Fruit fly (Drosophila melanogaster) whole organism, embryonic: ENCODE results near the gene CG13609.

Experiments used
- Adf1 ChIP-seq: fragments of 200-800 bp; sonication (Bioruptor generic); IDR thresholded peaks from 2 replicates; pipeline ENCODE4 v1.3.6; 2022; ENCODE audit warnings: missing biosample characterization, missing genetic modification characterization
- Atf-2 ChIP-seq: fragments of 200-800 bp; sonication (Bioruptor generic); optimal IDR thresholded peaks from 2 replicates; lab custom pipeline; 2016; ENCODE audit warnings: missing biosample characterization, missing genetic modification characterization
- Awh ChIP-seq: fragments of 200-800 bp; sonication (Bioruptor generic); IDR thresholded peaks from 2 replicates; pipeline ENCODE4, ENCODE4 v1.3.6; 2022; ENCODE audit warnings: missing biosample characterization, missing genetic modification characterization
- CG11085 ChIP-seq: fragments of 200-800 bp; sonication (Bioruptor generic); IDR thresholded peaks from 2 replicates; pipeline ENCODE4 v1.3.6; 2022; ENCODE audit warnings: missing biosample characterization, missing genetic modification characterization
- CG12071 ChIP-seq: fragments of 200-800 bp; sonication (Bioruptor generic); optimal IDR thresholded peaks from 3 replicates; lab custom pipeline; 2018; ENCODE audit warnings: missing biosample characterization, mild to moderate bottlenecking, missing genetic modification characterization
- CG12299 ChIP-seq: fragments of 200-800 bp; sonication (Bioruptor generic); optimal IDR thresholded peaks from 2 replicates; lab custom pipeline; 2018; ENCODE audit warnings: missing biosample characterization, mild to moderate bottlenecking, missing genetic modification characterization
- CG12391 ChIP-seq: fragments of 200-800 bp; sonication (Bioruptor generic); optimal IDR thresholded peaks from 3 replicates; lab custom pipeline; 2018; ENCODE audit warnings: missing biosample characterization, mild to moderate bottlenecking, missing genetic modification characterization, moderate library complexity
- CG14860 ChIP-seq: fragments of 200-800 bp; sonication (Bioruptor generic); IDR thresholded peaks from 3 replicates; pipeline ENCODE4 v1.3.6; 2022; ENCODE audit warnings: missing biosample characterization, missing genetic modification characterization; ENCODE audit not compliant: partially characterized antibody
- CG15073 ChIP-seq: fragments of 200-800 bp; sonication (Bioruptor generic); optimal IDR thresholded peaks from 2 replicates; lab custom pipeline; 2016; ENCODE audit warnings: missing biosample characterization, missing genetic modification characterization
- CG15514 ChIP-seq: fragments of 200-800 bp; sonication (Bioruptor generic); optimal IDR thresholded peaks from 3 replicates; lab custom pipeline; 2017; ENCODE audit warnings: missing biosample characterization, missing genetic modification characterization, mild to moderate bottlenecking, moderate library complexity, missing genetic modification reagents
- CG1647 ChIP-seq: fragments of 200-800 bp; sonication (Bioruptor generic); optimal IDR thresholded peaks from 3 replicates; lab custom pipeline; 2016; ENCODE audit warnings: missing biosample characterization, missing genetic modification characterization
- CG17328 ChIP-seq: fragments of 200-800 bp; sonication (Bioruptor generic); IDR thresholded peaks from 2 replicates; pipeline ENCODE4 v1.3.6; 2022; ENCODE audit warnings: missing biosample characterization, missing genetic modification characterization
- CG1792 ChIP-seq: fragments of 200-800 bp; sonication (Bioruptor generic); optimal IDR thresholded peaks from 2 replicates; lab custom pipeline; 2016; ENCODE audit warnings: missing biosample characterization, missing genetic modification characterization
- CG6765 ChIP-seq: fragments of 200-800 bp; sonication (Bioruptor generic); optimal IDR thresholded peaks from 3 replicates; lab custom pipeline; 2017; ENCODE audit warnings: missing biosample characterization, mild to moderate bottlenecking, missing genetic modification characterization
- CG8478 ChIP-seq: fragments of >200 bp; optimal IDR thresholded peaks from 2 replicates; lab custom pipeline; 2018
- CG9797 ChIP-seq: fragments of 200-800 bp; sonication (Bioruptor generic); optimal IDR thresholded peaks from 3 replicates; lab custom pipeline; 2018; ENCODE audit warnings: missing biosample characterization, mild to moderate bottlenecking, missing genetic modification characterization
- CG9817 ChIP-seq: fragments of 200-800 bp; sonication (Bioruptor generic); optimal IDR thresholded peaks from 2 replicates; lab custom pipeline; 2018; ENCODE audit warnings: missing biosample characterization, mild to moderate bottlenecking, missing genetic modification characterization, moderate library complexity
- Doc3 ChIP-seq: fragments of 200-800 bp; sonication (Bioruptor generic); IDR thresholded peaks from 3 replicates; pipeline ENCODE4 v1.3.6; 2022; ENCODE audit warnings: missing biosample characterization, missing genetic modification characterization; ENCODE audit not compliant: partially characterized antibody
- Eip74EF ChIP-seq, 2 experiments: fragments of 200-800 bp in 1 of 2; fragments of >200 bp in 1 of 2; sonication (Bioruptor generic) in 1 of 2; optimal IDR thresholded peaks; 2 replicates each; lab custom pipeline; 2017 to 2019; ENCODE audit warnings: missing biosample characterization in 2 of 2, missing genetic modification characterization in 2 of 2, mild to moderate bottlenecking in 1 of 2, moderate library complexity in 1 of 2
- H15 ChIP-seq: fragments of 200-800 bp; sonication (Bioruptor generic); IDR thresholded peaks from 3 replicates; pipeline ENCODE4 v1.3.6; 2022; ENCODE audit warnings: missing biosample characterization, missing genetic modification characterization
- HmgZ ChIP-seq: fragments of 200-800 bp; sonication (Bioruptor generic); optimal IDR thresholded peaks from 2 replicates; lab custom pipeline; 2018; ENCODE audit warnings: missing biosample characterization, mild to moderate bottlenecking, missing genetic modification characterization
- Hr78 ChIP-seq, 2 experiments: fragments of 200-800 bp in 1 of 2; fragments of >200 bp in 1 of 2; sonication (Bioruptor generic) in 1 of 2; optimal IDR thresholded peaks; 2 replicates each; lab custom pipeline; 2017 to 2019; ENCODE audit warnings: missing biosample characterization in 2 of 2, missing genetic modification characterization in 2 of 2, mild to moderate bottlenecking in 1 of 2, moderate library complexity in 1 of 2
- Med ChIP-seq: fragments of 200-800 bp; sonication (Bioruptor generic); peaks from one replicate; lab custom pipeline; 2016; ENCODE audit warnings: missing biosample characterization, missing genetic modification characterization, mild to moderate bottlenecking, inconsistent platforms, moderate library complexity
- Nf-YA ChIP-seq: fragments of 200-800 bp; sonication (Bioruptor generic); IDR thresholded peaks from 2 replicates; pipeline ENCODE4 v1.3.6; 2022; ENCODE audit warnings: missing biosample characterization, missing genetic modification characterization
- Nf-YB ChIP-seq: fragments of 200-800 bp; sonication (Bioruptor generic); optimal IDR thresholded peaks from 3 replicates; lab custom pipeline; 2019; ENCODE audit warnings: missing biosample characterization, mild to moderate bottlenecking, missing genetic modification characterization, moderate library complexity
- Nf-YC ChIP-seq: fragments of 200-800 bp; optimal IDR thresholded peaks from 3 replicates; lab custom pipeline; 2019; ENCODE audit warnings: missing biosample characterization, mild to moderate bottlenecking, missing genetic modification characterization, moderate library complexity
- PHDP ChIP-seq: fragments of 200-800 bp; sonication (Bioruptor generic); optimal IDR thresholded peaks from 3 replicates; lab custom pipeline; 2018; ENCODE audit warnings: missing biosample characterization, mild to moderate bottlenecking, missing genetic modification characterization, moderate library complexity
- TFAM ChIP-seq: fragments of 200-800 bp; sonication (Bioruptor generic); optimal IDR thresholded peaks from 2 replicates; lab custom pipeline; 2017; ENCODE audit warnings: missing biosample characterization, missing genetic modification characterization, inconsistent platforms
- bab2 ChIP-seq: fragments of 200-800 bp; sonication (Bioruptor generic); optimal IDR thresholded peaks from 2 replicates; lab custom pipeline; 2016; ENCODE audit warnings: missing biosample characterization, missing genetic modification characterization
- bcd ChIP-seq: fragments of 200-800 bp; sonication (Bioruptor generic); optimal IDR thresholded peaks from 2 replicates; lab custom pipeline; 2017; ENCODE audit warnings: missing biosample characterization, mild to moderate bottlenecking, missing genetic modification characterization
- br ChIP-seq: fragments of >200 bp; optimal IDR thresholded peaks from 2 replicates; lab custom pipeline; 2017
- chinmo ChIP-seq: fragments of 200-800 bp; sonication (Bioruptor generic); IDR thresholded peaks from 4 replicates; pipeline ENCODE4 v1.3.6; 2022; ENCODE audit warnings: missing biosample characterization, missing genetic modification characterization; ENCODE audit not compliant: partially characterized antibody
- dan ChIP-seq: fragments of 200-800 bp; sonication (Bioruptor generic); IDR thresholded peaks from 2 replicates; pipeline ENCODE4 v1.3.6; 2022; ENCODE audit warnings: missing biosample characterization, missing genetic modification characterization
- danr ChIP-seq: fragments of 200-800 bp; sonication (Bioruptor generic); IDR thresholded peaks from 2 replicates; pipeline ENCODE4 v1.3.6; 2022; ENCODE audit warnings: missing biosample characterization, missing genetic modification characterization
- disco-r ChIP-seq: fragments of 200-800 bp; sonication (Bioruptor generic); optimal IDR thresholded peaks from 2 replicates; lab custom pipeline; 2016; ENCODE audit warnings: missing biosample characterization, missing genetic modification characterization
- gt ChIP-seq: fragments of 200-800 bp; sonication (Bioruptor generic); IDR thresholded peaks from 2 replicates; pipeline ENCODE4 v1.3.6; 2022; ENCODE audit warnings: missing biosample characterization, missing genetic modification characterization
- her ChIP-seq: fragments of 200-800 bp; sonication (Bioruptor generic); optimal IDR thresholded peaks from 2 replicates; lab custom pipeline; 2016; ENCODE audit warnings: missing biosample characterization, missing genetic modification characterization
- hth ChIP-seq: fragments of >200 bp; optimal IDR thresholded peaks from 2 replicates; lab custom pipeline; 2017; ENCODE audit warnings: inconsistent platforms
- jumu ChIP-seq: fragments of 200-800 bp; sonication (Bioruptor generic); optimal IDR thresholded peaks from 3 replicates; lab custom pipeline; 2016; ENCODE audit warnings: missing biosample characterization, missing genetic modification characterization
- kah ChIP-seq: fragments of 200-800 bp; sonication (Bioruptor generic); optimal IDR thresholded peaks from 2 replicates; lab custom pipeline; 2018; ENCODE audit warnings: missing biosample characterization, mild to moderate bottlenecking, missing genetic modification characterization
- lmd ChIP-seq: fragments of 200-800 bp; sonication (Bioruptor generic); IDR thresholded peaks from 2 replicates; pipeline ENCODE4 v1.3.6; 2022; ENCODE audit warnings: missing biosample characterization, missing genetic modification characterization
- lola ChIP-seq, 3 experiments: fragments of >200 bp in 2 of 3; fragments of 200-800 bp in 1 of 3; sonication (Bioruptor generic) in 1 of 3; optimal IDR thresholded peaks; 2 replicates each; lab custom pipeline; 2017 to 2019; ENCODE audit warnings: missing biosample characterization in 3 of 3, missing genetic modification characterization in 3 of 3, mild to moderate bottlenecking in 1 of 3, moderate library complexity in 1 of 3
- mirr ChIP-seq: fragments of 200-800 bp; sonication (Bioruptor generic); optimal IDR thresholded peaks from 3 replicates; lab custom pipeline; 2018; ENCODE audit warnings: missing biosample characterization, mild to moderate bottlenecking, missing genetic modification characterization
- nmo ChIP-seq: fragments of 200-800 bp; sonication (Bioruptor generic); optimal IDR thresholded peaks from 2 replicates; lab custom pipeline; 2018; ENCODE audit warnings: missing biosample characterization, mild to moderate bottlenecking, missing genetic modification characterization, moderate library complexity
- pho ChIP-seq: fragments of 200-800 bp; sonication (Bioruptor generic); optimal IDR thresholded peaks from 2 replicates; lab custom pipeline; 2016; ENCODE audit warnings: missing biosample characterization, missing genetic modification characterization
- pita ChIP-seq: fragments of 200-800 bp; sonication (Bioruptor generic); optimal IDR thresholded peaks from 2 replicates; lab custom pipeline; 2017; ENCODE audit warnings: missing biosample characterization, mild to moderate bottlenecking, missing genetic modification characterization
- sima ChIP-seq: fragments of 200-800 bp; sonication (Bioruptor generic); optimal IDR thresholded peaks from 2 replicates; lab custom pipeline; 2016; ENCODE audit warnings: missing biosample characterization, missing genetic modification characterization
- toy ChIP-seq: fragments of 200-800 bp; sonication (Bioruptor generic); IDR thresholded peaks from 2 replicates; pipeline ENCODE4 v1.3.6; 2022; ENCODE audit warnings: missing biosample characterization, missing genetic modification characterization
- vvl ChIP-seq: fragments of 200-800 bp; sonication (Bioruptor generic); IDR thresholded peaks from 2 replicates; pipeline ENCODE4 v1.3.6; 2022; ENCODE audit warnings: missing biosample characterization, missing genetic modification characterization
- wor ChIP-seq: fragments of 200-800 bp; sonication (Bioruptor generic); IDR thresholded peaks from 2 replicates; pipeline ENCODE4 v1.3.6; 2022; ENCODE audit warnings: missing biosample characterization, missing genetic modification characterization
- zen ChIP-seq: fragments of 200-800 bp; sonication (Bioruptor generic); optimal IDR thresholded peaks from 3 replicates; lab custom pipeline; 2018; ENCODE audit warnings: missing biosample characterization, mild to moderate bottlenecking, missing genetic modification characterization, moderate library complexity

Gene CG13609

DNA sequence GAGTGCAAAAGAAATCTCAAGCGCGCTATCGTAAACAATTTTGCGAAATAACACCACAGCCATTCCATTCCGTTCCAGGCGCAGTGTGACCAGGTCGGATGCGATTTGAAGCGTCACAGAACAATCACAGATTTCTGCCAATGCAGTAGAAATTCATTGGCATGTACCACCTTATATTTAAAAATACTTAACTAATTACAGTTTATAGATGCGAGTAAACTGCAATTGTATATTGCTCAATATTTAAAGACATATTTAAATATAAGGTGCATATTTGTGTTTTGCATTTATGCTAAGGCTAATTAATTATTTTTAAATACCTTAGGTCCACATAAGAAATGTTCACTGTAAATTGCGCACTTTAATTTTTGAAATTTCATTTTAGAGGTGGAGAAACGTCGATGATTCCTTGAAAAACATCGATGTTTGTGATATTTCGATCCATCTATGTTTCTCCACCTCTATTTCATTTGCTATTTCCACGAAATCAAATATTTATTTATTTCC is 33.4 kb upstream of the CG13609 start, which contains the start of the genes SMC6 and CG6204 (continued):
- peak; percentile 93 for TF ChIP-seq Awh (GFP tag; lab: Robert Waterston, UW)
- TF ChIP-seq CG12299 (tag; lab: Kevin White, UChicago) = peak; percentile 92
- peak; percentile 88 for TF ChIP-seq wor (GFP tag; lab: Robert Waterston, UW)
- TF ChIP-seq Med (GFP tag; lab: Kevin White, UChicago) = peak; percentile 96
- peak; percentile 89 for TF ChIP-seq CG12071
- TF ChIP-seq zen (tag; lab: Kevin White, UChicago) = peak; percentile 95
- TF ChIP-seq Eip74EF (GFP tag; optimal IDR thresholded peaks at IDR 0.05; lab: Kevin White, UChicago) = peak in 1 of 2 experiments; percentile 91
- peak; percentile 53 for TF ChIP-seq disco-r
- TF ChIP-seq Nf-YB = peak; percentile 80
- TF ChIP-seq PHDP (tag; lab: Kevin White, UChicago) = peak; percentile 96
- peak; percentile 92 for TF ChIP-seq H15 (GFP tag; lab: Robert Waterston, UW)
- peak in 1 of 3 experiments; percentile 90 for TF ChIP-seq lola (GFP tag; optimal IDR thresholded peaks at IDR 0.05; lab: Kevin White, UChicago)
- peak; percentile 97 for TF ChIP-seq vvl (GFP tag; lab: Robert Waterston, UW)
- TF ChIP-seq CG9817 (tag; lab: Kevin White, UChicago) = peak; percentile 97
- TF ChIP-seq Hr78 (GFP tag; optimal IDR thresholded peaks at IDR 0.05; lab: Kevin White, UChicago) = no peak
- peak; percentile 83 for TF ChIP-seq mirr (GFP tag; lab: Kevin White, UChicago)
- TF ChIP-seq pho = peak; percentile 89
- TF ChIP-seq CG6765 = peak; percentile 85
- TF ChIP-seq nmo = peak; percentile 98
- TF ChIP-seq jumu (GFP tag; lab: Kevin White, UChicago) = peak; percentile 82
- TF ChIP-seq Nf-YC (tag; lab: Kevin White, UChicago) = peak; percentile 86
- peak; percentile 86 for TF ChIP-seq CG11085 (GFP tag; lab: Robert Waterston, UW)
- peak; percentile 97 for TF ChIP-seq lmd (GFP tag; lab: Robert Waterston, UW)
- peak; percentile 63 for TF ChIP-seq CG1647 (GFP tag; lab: Kevin White, UChicago)
- TF ChIP-seq toy (GFP tag; lab: Robert Waterston, UW) = peak; percentile 87
- TF ChIP-seq CG12391 (tag; lab: Kevin White, UChicago) = peak; percentile 95
- TF ChIP-seq gt (GFP tag; lab: Robert Waterston, UW) = peak; percentile 67; the same call in 1 of the 2 replicates
- peak; percentile 75 for TF ChIP-seq Nf-YA
- TF ChIP-seq CG14860 (GFP tag; lab: Robert Waterston, UW) = no peak
- TF ChIP-seq chinmo (GFP tag; lab: Robert Waterston, UW) = no peak
- peak; percentile 74 for TF ChIP-seq Adf1 (GFP tag; lab: Robert Waterston, UW)
- peak; percentile 62 for TF ChIP-seq CG15073
- TF ChIP-seq bab2 (GFP tag; lab: Kevin White, UChicago) = peak; percentile 83
- no peak for TF ChIP-seq pita (GFP tag; lab: Kevin White, UChicago)
- no peak for TF ChIP-seq br (lab: Kevin White, UChicago)
- TF ChIP-seq Doc3 (GFP tag; lab: Robert Waterston, UW) = no peak
- peak; percentile 96 for TF ChIP-seq HmgZ
- TF ChIP-seq CG1792 = peak; percentile 72
- TF ChIP-seq CG15514 (GFP tag; lab: Kevin White, UChicago) = peak; percentile 85
- peak; percentile 79 for TF ChIP-seq kah (GFP tag; lab: Kevin White, UChicago)
- TF ChIP-seq CG8478 = no peak
- peak; percentile 71 for TF ChIP-seq Atf-2 (GFP tag; lab: Kevin White, UChicago)
- TF ChIP-seq hth (lab: Kevin White, UChicago) = no peak
- peak; percentile 44 for TF ChIP-seq her
- peak; percentile 83 for TF ChIP-seq dan (GFP tag; lab: Robert Waterston, UW)
- TF ChIP-seq sima (GFP tag; lab: Kevin White, UChicago) = peak; percentile 74
- peak; percentile 62 for TF ChIP-seq TFAM (GFP tag; lab: Kevin White, UChicago)
- peak; percentile 92 for TF ChIP-seq CG17328 (GFP tag; lab: Robert Waterston, UW)
- TF ChIP-seq bcd (GFP tag; lab: Kevin White, UChicago) = peak; percentile 94
- TF ChIP-seq danr (GFP tag; lab: Robert Waterston, UW) = peak; percentile 86
- TF ChIP-seq CG9797 (GFP tag; lab: Kevin White, UChicago) = peak; percentile 64
